Worm (Caenorhabditis elegans): ENCODE results near the gene H06A10.1.

The H06A10.1 gene

ce11 chrX:13550890-13551289 is 43.6 kb downstream of the H06A10.1 start, which contains the start of gene odr-1:
odr-1 (minus strand) TSS chrX:13550990.
- no peak for TF ChIP-seq elt-2 (tag; optimal IDR thresholded peaks at IDR 0.05)
- no peak for TF ChIP-seq nhr-25 (tag; optimal IDR thresholded peaks at IDR 0.05)
- no peak for TF ChIP-seq ceh-9 (tag; optimal IDR thresholded peaks at IDR 0.05)
- no peak for TF ChIP-seq lin-39 (tag; optimal IDR thresholded peaks at IDR 0.05)

- TF ChIP-seq nfya-1 (tag; optimal IDR thresholded peaks at IDR 0.05; ENCODE audit: insufficient read depth) (peak; percentile 8), nhr-11 (tag; optimal IDR thresholded peaks at IDR 0.05) (peak; percentile 41), egl-5 (tag; optimal IDR thresholded peaks at IDR 0.05) (no peak), skn-1 (tag; optimal IDR thresholded peaks at IDR 0.05) (no peak), lin-39 (tag; optimal IDR thresholded peaks at IDR 0.05) (peak; percentile 14)
Measured at ce11 chrX:13555098-13555497, 47.8 kb downstream of the H06A10.1 start.

- TF ChIP-seq fkh-2 (tag; optimal IDR thresholded peaks at IDR 0.05) (no peak), daf-12 (tag; optimal IDR thresholded peaks at IDR 0.05) (no peak), ama-1 (optimal IDR thresholded peaks at IDR 0.05) (no peak)
Measured at ce11 chrX:13556066-13556465, 48.7 kb downstream of the H06A10.1 start, which contains the start of gene glb-20. glb-20 (minus strand) TSS chrX:13556166.

- TF ChIP-seq sea-2 (GFP tag; optimal IDR thresholded peaks at IDR 0.05) (no peak), lin-39 (tag; optimal IDR thresholded peaks at IDR 0.05) (peak; percentile 2)
Measured at ce11 chrX:13558667-13559066, 51.3 kb downstream of the H06A10.1 start.
